Fruit fly (Drosophila melanogaster): Measurements from ENCODE around the gene pie.

The pie gene

dm6 chr2L:10413251-10414127 lies 9.1 kb downstream of the pie start, which contains the start of the genes CG5355 and Klp31E (continued):
- TF ChIP-seq CG12071 (GFP tag; optimal IDR thresholded peaks at IDR 0.05) (no peak), CG32532 (GFP tag; IDR thresholded peaks at IDR 0.05) (peak; percentile 65), Drgx (GFP tag; IDR thresholded peaks at IDR 0.05) (peak; percentile 37), Ravus (GFP tag; IDR thresholded peaks at IDR 0.05) (no peak), sug (tag; optimal IDR thresholded peaks at IDR 0.05) (peak; percentile 73), CG1529 (GFP tag; optimal IDR thresholded peaks at IDR 0.05) (peak; percentile 1), lilli (GFP tag; optimal IDR thresholded peaks at IDR 0.05) (peak; percentile 74), CG3407 (GFP tag; optimal IDR thresholded peaks at IDR 0.05) (no peak), Hmx (GFP tag; optimal IDR thresholded peaks at IDR 0.05) (no peak), D19B (GFP tag; optimal IDR thresholded peaks at IDR 0.05) (peak; percentile 38), sna (GFP tag; IDR thresholded peaks at IDR 0.05; ENCODE audit: partially characterized antibody) (peak; percentile 75), gem (tag; optimal IDR thresholded peaks at IDR 0.05) (peak; percentile 86), Dbx (GFP tag; IDR thresholded peaks at IDR 0.05) (peak; percentile 58; the same call in 1 of the 3 replicates), CG15073 (GFP tag; optimal IDR thresholded peaks at IDR 0.05) (no peak), Hey (tag; optimal IDR thresholded peaks at IDR 0.05) (no peak), CG12942 (GFP tag; optimal IDR thresholded peaks at IDR 0.05) (peak; percentile 42), CG3163 (GFP tag; optimal IDR thresholded peaks at IDR 0.05) (peak; percentile 31), CG31365 (tag; optimal IDR thresholded peaks at IDR 0.05) (no peak), CG15479 (GFP tag; optimal IDR thresholded peaks at IDR 0.05) (no peak), sob (GFP tag; IDR thresholded peaks at IDR 0.05) (peak; percentile 64), onecut (GFP tag; IDR thresholded peaks at IDR 0.05) (no peak), Dip3 (GFP tag; optimal IDR thresholded peaks at IDR 0.05) (peak; percentile 46), psq (GFP tag; optimal IDR thresholded peaks at IDR 0.05) (no peak), CG2712 (tag; optimal IDR thresholded peaks at IDR 0.05) (peak; percentile 85), TFAM (GFP tag; optimal IDR thresholded peaks at IDR 0.05) (no peak), CG14667 (GFP tag; IDR thresholded peaks at IDR 0.05) (peak; percentile 43; the same call in 1 of the 2 replicates), CG33557 (GFP tag; optimal IDR thresholded peaks at IDR 0.05) (peak; percentile 76), Adf1 (GFP tag; IDR thresholded peaks at IDR 0.05) (no peak), NC2α (GFP tag; optimal IDR thresholded peaks at IDR 0.05) (no peak), seq (GFP tag; IDR thresholded peaks at IDR 0.05) (0 out of 2 replicates have a peak, but pooled peaks have one; percentile 8), Max (GFP tag; optimal IDR thresholded peaks at IDR 0.05) (peak; percentile 28), slp2 (GFP tag; optimal IDR thresholded peaks at IDR 0.05) (peak; percentile 37), tll (GFP tag; optimal IDR thresholded peaks at IDR 0.05) (no peak), ERR (GFP tag; optimal IDR thresholded peaks at IDR 0.05) (no peak), CG10274 (GFP tag; optimal IDR thresholded peaks at IDR 0.05) (peak; percentile 1), CG7928 (GFP tag; optimal IDR thresholded peaks at IDR 0.05) (no peak), CG8765 (GFP tag; IDR thresholded peaks at IDR 0.05) (no peak), CG13296 (GFP tag; optimal IDR thresholded peaks at IDR 0.05) (peak; percentile 61), ranshi (GFP tag; IDR thresholded peaks at IDR 0.05) (0 out of 2 replicates have a peak, but pooled peaks have one; percentile 44), exex (tag; optimal IDR thresholded peaks at IDR 0.05) (peak; percentile 46), jigr1 (GFP tag; IDR thresholded peaks at IDR 0.05) (no peak), tx (GFP tag; optimal IDR thresholded peaks at IDR 0.05) (peak; percentile 13), CG7357 (GFP tag; IDR thresholded peaks at IDR 0.05) (peak; percentile 49; the same call in 1 of the 3 replicates), tgo (GFP tag; IDR thresholded peaks at IDR 0.05) (peak; percentile 64; the same call in 2 of the 3 replicates), Dref (GFP tag; IDR thresholded peaks at IDR 0.05) (peak; percentile 65), bab2 (GFP tag; optimal IDR thresholded peaks at IDR 0.05) (peak; percentile 56), ATbp (GFP tag; optimal IDR thresholded peaks at IDR 0.05) (no peak), Spps (tag; optimal IDR thresholded peaks at IDR 0.05) (peak; percentile 27), Ada2b (GFP tag; IDR thresholded peaks at IDR 0.05) (0 out of 2 replicates have a peak, but pooled peaks have one; percentile 7)
